Worm (Caenorhabditis elegans) whole organism, young adult: Measurements from ENCODE around the gene F12A10.9.

Source experiments
- B0019.2 ChIP-seq: fragments of 200-800 bp; sonication (Bioruptor generic); conservative IDR thresholded peaks from 2 replicates; pipeline ENCODE4 v1.3.6; 2022; ENCODE audit warnings: missing genetic modification reagents, missing genetic modification characterization, missing compliant biosample characterization
- B0336.3 ChIP-seq: fragments of 200-800 bp; sonication (Bioruptor generic); IDR thresholded peaks from 2 replicates; pipeline ENCODE4 v1.3.6; 2022; ENCODE audit warnings: missing genetic modification characterization, missing compliant biosample characterization
- C06A6.2 ChIP-seq: fragments of 200-800 bp; sonication (Bioruptor generic); conservative IDR thresholded peaks from 2 replicates; pipeline ENCODE4 v1.3.6; 2022; ENCODE audit warnings: missing genetic modification characterization, missing compliant biosample characterization
- C17E4.6 ChIP-seq: fragments of 200-800 bp; sonication (Bioruptor generic); IDR thresholded peaks from 2 replicates; pipeline ENCODE4 v1.3.6; 2022; ENCODE audit warnings: missing genetic modification reagents, missing genetic modification characterization, missing compliant biosample characterization
- F10E7.11 ChIP-seq: sonication (generic microtip); optimal IDR thresholded peaks from 2 replicates; lab custom pipeline; 2017; ENCODE audit warnings: mild to moderate bottlenecking, missing genetic modification characterization, moderate library complexity, missing compliant biosample characterization
- F22D6.2 ChIP-seq: sonication (generic microtip); optimal IDR thresholded peaks from 2 replicates; lab custom pipeline; 2016; ENCODE audit warnings: mild to moderate bottlenecking, missing genetic modification characterization, missing compliant biosample characterization
- F23B12.7 ChIP-seq: sonication (generic microtip); optimal IDR thresholded peaks from 2 replicates; lab custom pipeline; 2017; ENCODE audit warnings: missing genetic modification characterization, mild to moderate bottlenecking, missing compliant biosample characterization, antibody characterized with exemption, moderate library complexity; ENCODE audit not compliant: insufficient read depth
- F57C9.4 ChIP-seq: sonication (generic microtip); optimal IDR thresholded peaks from 2 replicates; lab custom pipeline; 2017; ENCODE audit warnings: mild to moderate bottlenecking, missing genetic modification characterization, missing compliant biosample characterization
- K12H6.12 ChIP-seq: fragments of 200-800 bp; sonication (Bioruptor generic); optimal IDR thresholded peaks from 2 replicates; lab custom pipeline; 2018; ENCODE audit warnings: mild to moderate bottlenecking, missing genetic modification characterization, missing compliant biosample characterization
- T26A5.8 ChIP-seq: sonication (generic microtip); optimal IDR thresholded peaks from 2 replicates; lab custom pipeline; 2016; ENCODE audit warnings: missing genetic modification characterization, missing compliant biosample characterization
- Y53G8AR.9 ChIP-seq: fragments of 200-800 bp; sonication (Bioruptor generic); conservative IDR thresholded peaks from 2 replicates; pipeline ENCODE4 v1.3.6; 2022; ENCODE audit warnings: missing genetic modification reagents, missing genetic modification characterization, missing compliant biosample characterization
- Y95B8A.8 ChIP-seq: fragments of 200-800 bp; sonication (Bioruptor generic); IDR thresholded peaks from 2 replicates; pipeline ENCODE4 v1.3.6; 2022; ENCODE audit warnings: missing genetic modification reagents, missing genetic modification characterization, missing compliant biosample characterization
- ZK185.1 ChIP-seq: sonication (generic microtip); optimal IDR thresholded peaks from 2 replicates; lab custom pipeline; 2016; ENCODE audit warnings: mild to moderate bottlenecking, missing genetic modification characterization, missing compliant biosample characterization; ENCODE audit not compliant: poor library complexity, severe bottlenecking
- akir-1 ChIP-seq: fragments of 200-800 bp; sonication (Bioruptor generic); optimal IDR thresholded peaks from 2 replicates; lab custom pipeline; 2018; ENCODE audit warnings: mild to moderate bottlenecking, missing genetic modification characterization, moderate library complexity, missing compliant biosample characterization
- ama-1 ChIP-seq, 3 experiments: fragments of 150-350 bp in 1 of 3; sonication (generic microtip) in 2 of 3; optimal IDR thresholded peaks; 2 replicates each; lab custom pipeline; 2014 to 2018; ENCODE audit warnings: missing biosample characterization in 2 of 3, missing genetic modification characterization in 2 of 3, missing genetic modification reagents in 2 of 3
- aptf-2 ChIP-seq: fragments of 200-800 bp; sonication (Bioruptor generic); conservative IDR thresholded peaks from 2 replicates; pipeline ENCODE4 v1.3.6; 2022; ENCODE audit warnings: missing genetic modification reagents, missing genetic modification characterization, missing compliant biosample characterization
- attf-5 ChIP-seq: fragments of 200-800 bp; sonication (Bioruptor generic); optimal IDR thresholded peaks from 2 replicates; lab custom pipeline; 2018; ENCODE audit warnings: mild to moderate bottlenecking, missing genetic modification characterization, missing compliant biosample characterization
- bed-1 ChIP-seq: fragments of 200-800 bp; sonication (Bioruptor generic); IDR thresholded peaks from 2 replicates; pipeline ENCODE4 v1.3.6; 2022; ENCODE audit warnings: missing genetic modification reagents, missing genetic modification characterization, missing compliant biosample characterization
- ceh-27 ChIP-seq: fragments of 200-800 bp; sonication (Bioruptor generic); optimal IDR thresholded peaks from 2 replicates; lab custom pipeline; 2018; ENCODE audit warnings: mild to moderate bottlenecking, missing genetic modification characterization, moderate library complexity, missing compliant biosample characterization
- ceh-58 ChIP-seq: fragments of 200-800 bp; sonication (Bioruptor generic); IDR thresholded peaks from 2 replicates; pipeline ENCODE4 v1.3.6; 2022; ENCODE audit warnings: missing genetic modification characterization, missing compliant biosample characterization
- ceh-91 ChIP-seq: fragments of 200-800 bp; sonication (Bioruptor generic); IDR thresholded peaks from 2 replicates; pipeline ENCODE4 v1.3.6; 2022; ENCODE audit warnings: missing genetic modification reagents, missing genetic modification characterization, missing compliant biosample characterization
- dpl-1 ChIP-seq: fragments of 150-350 bp; optimal IDR thresholded peaks from 2 replicates; lab custom pipeline; 2014; ENCODE audit warnings: missing biosample characterization, missing genetic modification reagents, missing genetic modification characterization
- egl-18 ChIP-seq: fragments of 200-800 bp; sonication (Bioruptor generic); IDR thresholded peaks from 2 replicates; pipeline ENCODE4 v1.3.6; 2022; ENCODE audit warnings: missing genetic modification reagents, missing genetic modification characterization, missing compliant biosample characterization
- ekl-4 ChIP-seq: fragments of 200-800 bp; sonication (Bioruptor generic); IDR thresholded peaks from 2 replicates; pipeline ENCODE4 v1.3.6; 2022; ENCODE audit warnings: missing genetic modification reagents, missing genetic modification characterization, missing compliant biosample characterization
- ets-4 ChIP-seq: fragments of 200-800 bp; sonication (Bioruptor generic); optimal IDR thresholded peaks from 2 replicates; lab custom pipeline; 2018; ENCODE audit warnings: mild to moderate bottlenecking, missing genetic modification characterization, missing compliant biosample characterization
- hlh-12 ChIP-seq: sonication (generic microtip); optimal IDR thresholded peaks from 2 replicates; lab custom pipeline; 2016; ENCODE audit warnings: missing genetic modification characterization, missing compliant biosample characterization
- hmg-1.2 ChIP-seq: fragments of 200-800 bp; sonication (Bioruptor generic); IDR thresholded peaks from 2 replicates; pipeline ENCODE4 v1.3.6; 2022; ENCODE audit warnings: missing genetic modification reagents, missing genetic modification characterization, missing compliant biosample characterization
- hmg-20 ChIP-seq: fragments of 200-800 bp; sonication (Bioruptor generic); IDR thresholded peaks from 2 replicates; pipeline ENCODE4 v1.3.6; 2022; ENCODE audit warnings: missing genetic modification reagents, missing genetic modification characterization, missing compliant biosample characterization
- hsf-1 ChIP-seq: fragments of 200-800 bp; sonication (Bioruptor generic); IDR thresholded peaks from 2 replicates; pipeline ENCODE4 v1.3.6; 2022; ENCODE audit warnings: missing genetic modification reagents, missing genetic modification characterization, missing compliant biosample characterization
- let-526 ChIP-seq: fragments of 200-800 bp; sonication (Bioruptor generic); IDR thresholded peaks from 2 replicates; pipeline ENCODE4 v1.3.6; 2022; ENCODE audit warnings: missing genetic modification reagents, missing genetic modification characterization, missing compliant biosample characterization
- lsy-27 ChIP-seq: sonication (generic microtip); optimal IDR thresholded peaks from 2 replicates; lab custom pipeline; 2017; ENCODE audit warnings: missing genetic modification characterization, mild to moderate bottlenecking, missing compliant biosample characterization, antibody characterized with exemption, missing genotype, borderline replicate concordance; ENCODE audit not compliant: insufficient read depth
- madf-8 ChIP-seq: fragments of 200-800 bp; sonication (Bioruptor generic); conservative IDR thresholded peaks from 2 replicates; pipeline ENCODE4 v1.3.6; 2022; ENCODE audit warnings: missing genetic modification reagents, missing genetic modification characterization, missing compliant biosample characterization
- mcd-1 ChIP-seq: fragments of 200-800 bp; sonication (Bioruptor generic); IDR thresholded peaks from 2 replicates; pipeline ENCODE4 v1.3.6; 2022; ENCODE audit warnings: missing genetic modification reagents, missing genetic modification characterization, missing compliant biosample characterization
- mel-28 ChIP-seq: sonication (generic microtip); optimal IDR thresholded peaks from 2 replicates; lab custom pipeline; 2016; ENCODE audit warnings: borderline replicate concordance, mild to moderate bottlenecking, missing genetic modification characterization, missing compliant biosample characterization
- mxl-1 ChIP-seq: sonication (generic microtip); optimal IDR thresholded peaks from 2 replicates; lab custom pipeline; 2016; ENCODE audit warnings: missing genetic modification characterization, missing compliant biosample characterization
- nfya-1 ChIP-seq: sonication (generic microtip); optimal IDR thresholded peaks from 2 replicates; lab custom pipeline; 2017; ENCODE audit warnings: antibody characterized with exemption, missing compliant biosample characterization, missing genetic modification characterization, borderline replicate concordance; ENCODE audit not compliant: insufficient read depth
- nfyb-1 ChIP-seq: fragments of 200-800 bp; sonication (Bioruptor generic); IDR thresholded peaks from 2 replicates; pipeline ENCODE4 v1.3.6; 2022; ENCODE audit warnings: missing genetic modification reagents, missing genetic modification characterization, missing compliant biosample characterization
- rpc-1 ChIP-seq, 2 experiments: fragments of 150-350 bp in 1 of 2; sonication (generic microtip) in 1 of 2; optimal IDR thresholded peaks; 2 replicates each; lab custom pipeline; 2014 to 2018; ENCODE audit warnings: missing biosample characterization in 1 of 2, missing genetic modification characterization in 1 of 2, missing genetic modification reagents in 1 of 2, missing genotype in 1 of 2
- sdz-38 ChIP-seq: sonication (generic microtip); optimal IDR thresholded peaks from 2 replicates; lab custom pipeline; 2016; ENCODE audit warnings: missing genotype, missing genetic modification characterization, missing compliant biosample characterization
- snpc-1.3 ChIP-seq: sonication (generic microtip); optimal IDR thresholded peaks from 2 replicates; lab custom pipeline; 2017; ENCODE audit warnings: missing genetic modification characterization, mild to moderate bottlenecking, missing compliant biosample characterization, antibody characterized with exemption, moderate library complexity, missing genotype, missing genetic modification reagents; ENCODE audit not compliant: insufficient read depth
- somi-1 ChIP-seq: fragments of 200-800 bp; sonication (Bioruptor generic); optimal IDR thresholded peaks from 2 replicates; lab custom pipeline; 2018; ENCODE audit warnings: mild to moderate bottlenecking, missing genetic modification characterization, missing compliant biosample characterization
- tbx-9 ChIP-seq: sonication (generic microtip); optimal IDR thresholded peaks from 2 replicates; lab custom pipeline; 2016; ENCODE audit warnings: borderline replicate concordance, missing genetic modification characterization, inconsistent platforms, missing compliant biosample characterization
- zim-3 ChIP-seq: sonication (generic microtip); optimal IDR thresholded peaks from 2 replicates; lab custom pipeline; 2017; ENCODE audit warnings: mild to moderate bottlenecking, missing genetic modification characterization, moderate library complexity, missing compliant biosample characterization
- ztf-18 ChIP-seq: sonication (generic microtip); optimal IDR thresholded peaks from 2 replicates; lab custom pipeline; 2016; ENCODE audit warnings: missing genotype, mild to moderate bottlenecking, missing genetic modification characterization, missing compliant biosample characterization
- ztf-28 ChIP-seq: fragments of 200-800 bp; sonication (Bioruptor generic); IDR thresholded peaks from 2 replicates; pipeline ENCODE4 v1.3.6; 2022; ENCODE audit warnings: missing genetic modification reagents, missing genetic modification characterization, missing compliant biosample characterization
- ztf-3 ChIP-seq: fragments of 200-800 bp; sonication (Bioruptor generic); optimal IDR thresholded peaks from 2 replicates; lab custom pipeline; 2018; ENCODE audit warnings: mild to moderate bottlenecking, missing genetic modification characterization, missing compliant biosample characterization

The F12A10.9 gene

ce11 chrII:5543476-5544144 is 45.1 kb downstream of the F12A10.9 start:
- TF ChIP-seq B0019.2 (GFP tag; lab: Robert Waterston, UW) = no peak
- TF ChIP-seq C17E4.6 (GFP tag; lab: Robert Waterston, UW) = peak; percentile 85
- peak; percentile 90 for TF ChIP-seq hmg-1.2 (GFP tag; lab: Robert Waterston, UW)
- no peak for TF ChIP-seq nfya-1 (tag; lab: Kevin White, UChicago)
- peak; percentile 77 for TF ChIP-seq snpc-1.3 (tag; lab: Kevin White, UChicago)
- peak; percentile 98 for TF ChIP-seq nfyb-1 (GFP tag; lab: Robert Waterston, UW)
- TF ChIP-seq let-526 (GFP tag; lab: Robert Waterston, UW) = peak; percentile 94
- peak; percentile 100 for TF ChIP-seq ama-1 (optimal IDR thresholded peaks at IDR 0.05; lab: Kevin White, UChicago)
- TF ChIP-seq ama-1 (GFP tag; optimal IDR thresholded peaks at IDR 0.05; lab: Kevin White, UChicago) = peak; percentile 85 to 93
- peak; percentile 93 for TF ChIP-seq akir-1 (GFP tag; lab: Kevin White, UChicago)
- peak; percentile 87 for TF ChIP-seq attf-5 (GFP tag; lab: Kevin White, UChicago)
- peak; percentile 98 for TF ChIP-seq ZK185.1
- TF ChIP-seq Y53G8AR.9 (GFP tag; lab: Robert Waterston, UW) = peak; percentile 95
- peak; percentile 84 for TF ChIP-seq F22D6.2 (tag; lab: Kevin White, UChicago)
- TF ChIP-seq F10E7.11 (tag; lab: Kevin White, UChicago) = peak; percentile 95
- TF ChIP-seq zim-3 = peak; percentile 91
- peak; percentile 40 for TF ChIP-seq T26A5.8
- TF ChIP-seq sdz-38 (tag; lab: Kevin White, UChicago) = peak; percentile 44
- TF ChIP-seq egl-18 = peak; percentile 88
- TF ChIP-seq mcd-1 (GFP tag; lab: Robert Waterston, UW) = peak; percentile 95
- TF ChIP-seq ztf-28 (GFP tag; lab: Robert Waterston, UW) = peak; percentile 63; the same call in 1 of the 2 replicates
- peak; percentile 91 for TF ChIP-seq mel-28 (tag; lab: Kevin White, UChicago)
- TF ChIP-seq F23B12.7 = peak; percentile 93
- peak; percentile 77 for TF ChIP-seq ztf-18 (tag; lab: Kevin White, UChicago)
- TF ChIP-seq Y95B8A.8 (GFP tag; lab: Robert Waterston, UW) = peak; percentile 95
- 0 out of 2 replicates have a peak, but pooled peaks have one; percentile 12 for TF ChIP-seq ceh-58
- TF ChIP-seq C06A6.2 = peak; percentile 96
- TF ChIP-seq aptf-2 (GFP tag; lab: Robert Waterston, UW) = peak; percentile 72; the same call in 1 of the 2 replicates
- peak; percentile 95 for TF ChIP-seq F57C9.4 (tag; lab: Kevin White, UChicago)
- peak; percentile 98 for TF ChIP-seq K12H6.12 (tag; lab: Kevin White, UChicago)
- no peak for TF ChIP-seq lsy-27
- TF ChIP-seq hsf-1 (GFP tag; lab: Robert Waterston, UW) = peak; percentile 67
- peak; percentile 93 for TF ChIP-seq hmg-20 (GFP tag; lab: Robert Waterston, UW)
- TF ChIP-seq ets-4 (GFP tag; lab: Kevin White, UChicago) = peak; percentile 89
- no peak for TF ChIP-seq tbx-9 (tag; lab: Kevin White, UChicago)
- TF ChIP-seq mxl-1 (tag; lab: Kevin White, UChicago) = peak; percentile 65
- TF ChIP-seq B0336.3 (GFP tag; lab: Robert Waterston, UW) = peak; percentile 98
- TF ChIP-seq rpc-1 (optimal IDR thresholded peaks at IDR 0.05; lab: Kevin White, UChicago) = peak; percentile 8
- peak; percentile 5 for TF ChIP-seq rpc-1 (tag; optimal IDR thresholded peaks at IDR 0.05; lab: Kevin White, UChicago)
- peak; percentile 97 for TF ChIP-seq ztf-3 (GFP tag; lab: Kevin White, UChicago)
- TF ChIP-seq ceh-91 (GFP tag; lab: Robert Waterston, UW) = peak; percentile 48; the same call in 1 of the 2 replicates
- peak; percentile 94 for TF ChIP-seq somi-1 (GFP tag; lab: Kevin White, UChicago)
- TF ChIP-seq dpl-1 (GFP tag; lab: Kevin White, UChicago) = peak; percentile 53
- peak; percentile 49 for TF ChIP-seq madf-8 (GFP tag; lab: Robert Waterston, UW)
- TF ChIP-seq bed-1 = 0 out of 2 replicates have a peak, but pooled peaks have one; percentile 47
- peak; percentile 98 for TF ChIP-seq ceh-27 (GFP tag; lab: Kevin White, UChicago)
- peak; percentile 39 for TF ChIP-seq hlh-12 (tag; lab: Kevin White, UChicago)
- TF ChIP-seq ekl-4 (GFP tag; lab: Robert Waterston, UW) = peak; percentile 96
